Worm (Caenorhabditis elegans): ENCODE measurements around the gene T13H5.1.

T13H5.1 gene

ce11 chrII:8467809-8468208, 41.0 kb downstream of the T13H5.1 start, which contains the start of gene M05D6.2:
TSS of gene M05D6.2 (plus strand) at chrII:8468109.
- TF ChIP-seq blmp-1 (tag; optimal IDR thresholded peaks at IDR 0.05), result no peak
- no peak for TF ChIP-seq mab-5 (tag; optimal IDR thresholded peaks at IDR 0.05)
- no peak for TF ChIP-seq hlh-1 (tag; optimal IDR thresholded peaks at IDR 0.05)
- no peak for TF ChIP-seq ceh-83 (GFP tag; optimal IDR thresholded peaks at IDR 0.05)
- no peak for TF ChIP-seq snpc-4 (tag; optimal IDR thresholded peaks at IDR 0.05)
- no peak for TF ChIP-seq nhr-237 (tag; optimal IDR thresholded peaks at IDR 0.05)
- no peak for TF ChIP-seq ceh-39 (tag; optimal IDR thresholded peaks at IDR 0.05)
- no peak for TF ChIP-seq nhr-76 (tag; optimal IDR thresholded peaks at IDR 0.05)
- TF ChIP-seq nhr-28 (tag; optimal IDR thresholded peaks at IDR 0.05), result no peak
- TF ChIP-seq unc-39 (tag; optimal IDR thresholded peaks at IDR 0.05), result no peak
- no peak for TF ChIP-seq sptf-1 (tag; optimal IDR thresholded peaks at IDR 0.05)
- TF ChIP-seq elt-3 (tag; optimal IDR thresholded peaks at IDR 0.05), result no peak
- no peak for TF ChIP-seq lin-13 (tag; optimal IDR thresholded peaks at IDR 0.05)
- no peak for TF ChIP-seq bed-3 (GFP tag; optimal IDR thresholded peaks at IDR 0.05)
- no peak for TF ChIP-seq cnd-1 (tag; optimal IDR thresholded peaks at IDR 0.05)
- TF ChIP-seq ztf-11 (tag; optimal IDR thresholded peaks at IDR 0.05), result no peak
- TF ChIP-seq nhr-12 (tag; optimal IDR thresholded peaks at IDR 0.05), result no peak
- TF ChIP-seq elt-1 (tag; optimal IDR thresholded peaks at IDR 0.05; ENCODE audit: borderline replicate concordance, insufficient read depth), result no peak

ce11 chrII:8466874-8467273, 42.0 kb downstream of the T13H5.1 start, which contains the start of gene F22B5.10:
TSS of gene F22B5.10 (plus strand) at chrII:8467174.
- TF ChIP-seq nhr-237 (tag; optimal IDR thresholded peaks at IDR 0.05) (no peak), ztf-11 (tag; optimal IDR thresholded peaks at IDR 0.05) (no peak), ceh-83 (GFP tag; optimal IDR thresholded peaks at IDR 0.05) (peak; percentile 32)

ce11 chrII:8464448-8464898, 44.4 kb downstream of the T13H5.1 start, which contains the start of gene fars-3:
TSS of gene fars-3 (plus strand) at chrII:8464848.
- TF ChIP-seq pha-4 (tag; optimal IDR thresholded peaks at IDR 0.05) (peak; percentile 47), ceh-39 (tag; optimal IDR thresholded peaks at IDR 0.05) (no peak), ceh-83 (GFP tag; optimal IDR thresholded peaks at IDR 0.05) (no peak), ham-2 (GFP tag; optimal IDR thresholded peaks at IDR 0.05) (no peak), ces-1 (GFP tag; optimal IDR thresholded peaks at IDR 0.05) (peak; percentile 93), unc-120 (tag; optimal IDR thresholded peaks at IDR 0.05; ENCODE audit: poor library complexity, severe bottlenecking) (peak; percentile 93), lsy-2 (tag; optimal IDR thresholded peaks at IDR 0.05) (peak; percentile 24)

- no peak for TF ChIP-seq ceh-39 (tag; optimal IDR thresholded peaks at IDR 0.05)
- no peak for TF ChIP-seq M03D4.4 (tag; optimal IDR thresholded peaks at IDR 0.05)
- no peak for TF ChIP-seq nhr-12 (tag; optimal IDR thresholded peaks at IDR 0.05)
- no peak for TF ChIP-seq unc-39 (tag; optimal IDR thresholded peaks at IDR 0.05)
- TF ChIP-seq nhr-28 (tag; optimal IDR thresholded peaks at IDR 0.05), result no peak
- TF ChIP-seq nhr-237 (tag; optimal IDR thresholded peaks at IDR 0.05), result no peak
- no peak for TF ChIP-seq nhr-76 (tag; optimal IDR thresholded peaks at IDR 0.05)
- no peak for TF ChIP-seq sem-2 (GFP tag; optimal IDR thresholded peaks at IDR 0.05)
- no peak for TF ChIP-seq ceh-43 (GFP tag; optimal IDR thresholded peaks at IDR 0.05)
- no peak for TF ChIP-seq ham-2 (GFP tag; optimal IDR thresholded peaks at IDR 0.05)
- TF ChIP-seq unc-62 (GFP tag; optimal IDR thresholded peaks at IDR 0.05), result no peak
Measured at ce11 chrII:8457438-8457837, 51.4 kb downstream of the T13H5.1 start, which contains the start of gene zyg-9. TSS of gene zyg-9 (plus strand) at chrII:8457818.

ce11 chrII:8456681-8457389, 52.0 kb downstream of the T13H5.1 start:
- TF ChIP-seq tbx-8 (GFP tag; optimal IDR thresholded peaks at IDR 0.05) (no peak), snpc-4 (tag; optimal IDR thresholded peaks at IDR 0.05) (no peak), nhr-12 (tag; optimal IDR thresholded peaks at IDR 0.05) (no peak), nhr-237 (tag; optimal IDR thresholded peaks at IDR 0.05) (no peak), mab-5 (tag; optimal IDR thresholded peaks at IDR 0.05) (no peak), nhr-2 (tag; optimal IDR thresholded peaks at IDR 0.05) (no peak), unc-39 (tag; optimal IDR thresholded peaks at IDR 0.05) (no peak), hlh-1 (tag; optimal IDR thresholded peaks at IDR 0.05) (peak; percentile 1), cnd-1 (tag; optimal IDR thresholded peaks at IDR 0.05) (no peak), ztf-11 (tag; optimal IDR thresholded peaks at IDR 0.05) (no peak), lin-13 (tag; optimal IDR thresholded peaks at IDR 0.05) (peak; percentile 0)
